Fruit fly (Drosophila melanogaster): ENCODE results near the gene bigmax.

DNA sequence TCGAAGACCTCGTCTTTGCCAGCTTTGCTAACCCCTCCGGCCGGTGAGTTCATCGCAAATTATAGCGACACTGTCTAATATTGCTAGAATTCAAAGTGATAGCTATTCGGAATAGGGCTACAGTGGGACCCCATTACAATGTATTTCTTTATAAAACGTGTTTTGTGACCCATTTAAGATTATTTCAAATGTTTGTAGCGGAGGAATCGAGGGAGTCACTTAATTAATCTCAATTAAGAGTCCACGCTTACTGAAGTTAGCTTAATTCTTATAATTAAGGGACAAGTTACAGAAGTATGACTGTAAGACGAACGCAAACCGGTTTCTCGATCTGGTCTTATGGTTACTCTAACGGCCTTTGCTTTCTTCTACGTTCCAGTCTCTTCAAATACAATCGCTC, 1.3 kb upstream of the bigmax start:
- TF ChIP-seq CG1233 (GFP tag; optimal IDR thresholded peaks at IDR 0.05) (peak; percentile 4), CG7556 (GFP tag; optimal IDR thresholded peaks at IDR 0.05) (peak; percentile 15), CG13424 (tag; optimal IDR thresholded peaks at IDR 0.05) (peak; percentile 33)

Measured in whole organism, embryonic.